Fruit fly (Drosophila melanogaster) whole organism, embryonic: ENCODE measurements around the gene FASN2.

ENCODE experiments used
- Adf1 ChIP-seq: fragments of 200-800 bp; sonication (Bioruptor generic); IDR thresholded peaks from 2 replicates; pipeline ENCODE4 v1.3.6; 2022; ENCODE audit warnings: missing biosample characterization, missing genetic modification characterization
- CG10366 ChIP-seq: fragments of 200-800 bp; sonication (Bioruptor generic); IDR thresholded peaks from 2 replicates; pipeline ENCODE4 v1.3.6; 2022; ENCODE audit warnings: missing biosample characterization, missing genetic modification characterization
- CG12219 ChIP-seq: fragments of 200-800 bp; sonication (Bioruptor generic); optimal IDR thresholded peaks from 3 replicates; lab custom pipeline; 2018; ENCODE audit warnings: missing biosample characterization, mild to moderate bottlenecking, missing genetic modification characterization
- CG14050 ChIP-seq: fragments of 200-800 bp; sonication (Bioruptor generic); IDR thresholded peaks from 3 replicates; pipeline ENCODE4 v1.3.6; 2022; ENCODE audit warnings: missing biosample characterization, missing genetic modification characterization
- CG16815 ChIP-seq: fragments of 200-800 bp; sonication (Bioruptor generic); optimal IDR thresholded peaks from 3 replicates; lab custom pipeline; 2017; ENCODE audit warnings: missing biosample characterization, mild to moderate bottlenecking, missing genetic modification characterization
- CG17361 ChIP-seq: fragments of 200-800 bp; sonication (Bioruptor generic); IDR thresholded peaks from 3 replicates; pipeline ENCODE4 v1.3.6; 2022; ENCODE audit warnings: missing biosample characterization, missing genetic modification characterization
- CG17568 ChIP-seq: fragments of 200-800 bp; sonication (Bioruptor generic); optimal IDR thresholded peaks from 2 replicates; lab custom pipeline; 2018; ENCODE audit warnings: missing biosample characterization, mild to moderate bottlenecking, missing genetic modification characterization, moderate library complexity
- CG2202 ChIP-seq: fragments of 200-800 bp; sonication (Bioruptor generic); optimal IDR thresholded peaks from 2 replicates; lab custom pipeline; 2018; ENCODE audit warnings: missing biosample characterization, mild to moderate bottlenecking, missing genetic modification characterization
- CG2875 ChIP-seq: fragments of 200-800 bp; sonication (Bioruptor generic); optimal IDR thresholded peaks from 2 replicates; lab custom pipeline; 2017; ENCODE audit warnings: missing biosample characterization, mild to moderate bottlenecking, missing genetic modification characterization, missing genetic modification reagents
- CG31365 ChIP-seq: fragments of 200-800 bp; sonication (Bioruptor generic); optimal IDR thresholded peaks from 2 replicates; lab custom pipeline; 2018; ENCODE audit warnings: missing biosample characterization, mild to moderate bottlenecking, missing genetic modification characterization
- CG34376 ChIP-seq: fragments of 200-800 bp; sonication (Bioruptor generic); optimal IDR thresholded peaks from 2 replicates; lab custom pipeline; 2018; ENCODE audit warnings: missing biosample characterization, mild to moderate bottlenecking, missing genetic modification characterization
- CG34422 ChIP-seq: fragments of 200-800 bp; sonication (Bioruptor generic); IDR thresholded peaks from 3 replicates; pipeline ENCODE4 v1.3.6; 2022; ENCODE audit warnings: missing biosample characterization, missing genetic modification characterization
- CG3847 ChIP-seq: fragments of 200-800 bp; sonication (Bioruptor generic); IDR thresholded peaks from 2 replicates; pipeline ENCODE4 v1.3.6; 2022; ENCODE audit warnings: missing biosample characterization, missing genetic modification characterization
- CG42726 ChIP-seq: fragments of 200-800 bp; sonication (Bioruptor generic); IDR thresholded peaks from 2 replicates; pipeline ENCODE4 v1.3.6; 2022; ENCODE audit warnings: missing biosample characterization, missing genetic modification characterization; ENCODE audit not compliant: partially characterized antibody
- CG4360 ChIP-seq: fragments of 200-800 bp; sonication (Bioruptor generic); IDR thresholded peaks from 2 replicates; pipeline ENCODE4 v1.3.6; 2022; ENCODE audit warnings: missing biosample characterization, missing genetic modification characterization
- CG6272 ChIP-seq: fragments of 200-800 bp; sonication (Bioruptor generic); IDR thresholded peaks from 2 replicates; pipeline ENCODE4 v1.3.6; 2022; ENCODE audit warnings: missing biosample characterization, missing genetic modification characterization
- CG8281 ChIP-seq: fragments of 200-800 bp; sonication (Bioruptor generic); optimal IDR thresholded peaks from 2 replicates; lab custom pipeline; 2018; ENCODE audit warnings: missing biosample characterization, mild to moderate bottlenecking, missing genetic modification characterization, moderate library complexity
- CG8359 ChIP-seq: fragments of 200-800 bp; sonication (Bioruptor generic); optimal IDR thresholded peaks from 2 replicates; lab custom pipeline; 2017; ENCODE audit warnings: missing biosample characterization, mild to moderate bottlenecking, missing genetic modification characterization, borderline replicate concordance
- CG9727 ChIP-seq: fragments of 200-800 bp; sonication (Bioruptor generic); optimal IDR thresholded peaks from 3 replicates; lab custom pipeline; 2017; ENCODE audit warnings: missing biosample characterization, mild to moderate bottlenecking, missing genetic modification characterization
- Dbx ChIP-seq: fragments of 200-800 bp; sonication (Bioruptor generic); IDR thresholded peaks from 3 replicates; pipeline ENCODE4 v1.3.6; 2022; ENCODE audit warnings: missing biosample characterization, missing genetic modification characterization
- Eip74EF ChIP-seq, 2 experiments: fragments of 200-800 bp in 1 of 2; fragments of >200 bp in 1 of 2; sonication (Bioruptor generic) in 1 of 2; optimal IDR thresholded peaks; 2 replicates each; lab custom pipeline; 2017 to 2019; ENCODE audit warnings: missing biosample characterization in 2 of 2, missing genetic modification characterization in 2 of 2, mild to moderate bottlenecking in 1 of 2, moderate library complexity in 1 of 2
- Ets65A ChIP-seq: fragments of 200-800 bp; sonication (Bioruptor generic); peaks from one replicate; lab custom pipeline; 2016; ENCODE audit warnings: missing biosample characterization, missing genetic modification characterization
- Hey ChIP-seq: fragments of 200-800 bp; sonication (Bioruptor generic); optimal IDR thresholded peaks from 3 replicates; lab custom pipeline; 2018; ENCODE audit warnings: missing biosample characterization, mild to moderate bottlenecking, missing genetic modification characterization
- MBD-R2 ChIP-seq: fragments of 200-800 bp; sonication (Bioruptor generic); IDR thresholded peaks from 2 replicates; pipeline ENCODE4 v1.3.6; 2022; ENCODE audit warnings: missing biosample characterization, missing genetic modification characterization
- MESR4 ChIP-seq: fragments of 200-800 bp; sonication (Bioruptor generic); optimal IDR thresholded peaks from 2 replicates; lab custom pipeline; 2018; ENCODE audit warnings: missing biosample characterization, mild to moderate bottlenecking, missing genetic modification characterization, moderate library complexity
- Sox102F ChIP-seq: fragments of 200-800 bp; sonication (Bioruptor generic); optimal IDR thresholded peaks from 2 replicates; lab custom pipeline; 2018; ENCODE audit warnings: missing biosample characterization, mild to moderate bottlenecking, missing genetic modification characterization, moderate library complexity
- Spps ChIP-seq: fragments of 200-800 bp; sonication (Bioruptor generic); optimal IDR thresholded peaks from 2 replicates; lab custom pipeline; 2018; ENCODE audit warnings: missing biosample characterization, mild to moderate bottlenecking, missing genetic modification characterization
- Sry-β ChIP-seq: fragments of 200-800 bp; sonication (Bioruptor generic); optimal IDR thresholded peaks from 2 replicates; lab custom pipeline; 2018; ENCODE audit warnings: missing biosample characterization, mild to moderate bottlenecking, missing genetic modification characterization, moderate library complexity
- Xrp1 ChIP-seq: fragments of 200-800 bp; sonication (Bioruptor generic); IDR thresholded peaks from 2 replicates; pipeline ENCODE4 v1.3.6; 2022; ENCODE audit warnings: missing biosample characterization, missing genetic modification characterization
- btn ChIP-seq: fragments of 200-800 bp; sonication (Bioruptor generic); optimal IDR thresholded peaks from 2 replicates; lab custom pipeline; 2016; ENCODE audit warnings: missing biosample characterization, missing genetic modification characterization
- cato ChIP-seq: fragments of 200-800 bp; sonication (Bioruptor generic); optimal IDR thresholded peaks from 2 replicates; lab custom pipeline; 2016; ENCODE audit warnings: missing biosample characterization, missing genetic modification characterization, borderline replicate concordance
- da ChIP-seq: fragments of 200-800 bp; sonication (Bioruptor generic); optimal IDR thresholded peaks from 2 replicates; lab custom pipeline; 2016; ENCODE audit warnings: missing biosample characterization, missing genetic modification characterization
- gem ChIP-seq: fragments of 200-800 bp; sonication (Bioruptor generic); optimal IDR thresholded peaks from 2 replicates; lab custom pipeline; 2019; ENCODE audit warnings: missing biosample characterization, mild to moderate bottlenecking, missing genetic modification characterization, moderate library complexity
- grn ChIP-seq: fragments of 200-800 bp; sonication (Bioruptor generic); optimal IDR thresholded peaks from 3 replicates; lab custom pipeline; 2017; ENCODE audit warnings: missing biosample characterization, missing genetic modification characterization
- hkb ChIP-seq, 2 experiments: fragments of 200-800 bp in 1 of 2; fragments of >200 bp in 1 of 2; sonication (Bioruptor generic) in 1 of 2; IDR thresholded peaks in 1 of 2; optimal IDR thresholded peaks in 1 of 2; 2 replicates each; pipeline versions ENCODE4 v1.3.6 to Lab custom; 2017 to 2022; ENCODE audit warnings: missing biosample characterization in 1 of 2, missing genetic modification characterization in 1 of 2
- ind ChIP-seq: fragments of 200-800 bp; sonication (Bioruptor generic); optimal IDR thresholded peaks from 3 replicates; lab custom pipeline; 2016; ENCODE audit warnings: missing biosample characterization, missing genetic modification characterization
- lov ChIP-seq, 2 experiments: fragments of 200-800 bp in 1 of 2; fragments of >200 bp in 1 of 2; sonication (Bioruptor generic) in 1 of 2; IDR thresholded peaks in 1 of 2; optimal IDR thresholded peaks in 1 of 2; 2 replicates in 1 of 2; 3 replicates in 1 of 2; pipeline versions ENCODE4 v1.3.6 to Lab custom; 2017 to 2022; ENCODE audit warnings: missing biosample characterization in 1 of 2, missing genetic modification characterization in 1 of 2
- nom ChIP-seq: fragments of 200-800 bp; sonication (Bioruptor generic); optimal IDR thresholded peaks from 2 replicates; lab custom pipeline; 2017; ENCODE audit warnings: missing biosample characterization, missing genetic modification characterization, mild to moderate bottlenecking, moderate library complexity, missing genetic modification reagents
- org-1 ChIP-seq: fragments of 200-800 bp; sonication (Bioruptor generic); optimal IDR thresholded peaks from 2 replicates; lab custom pipeline; 2017; ENCODE audit warnings: missing biosample characterization, missing genetic modification characterization
- prd ChIP-seq, 3 experiments: fragments of >200 bp in 2 of 3; fragments of 200-800 bp in 1 of 3; sonication (Bioruptor generic) in 1 of 3; optimal IDR thresholded peaks in 2 of 3; IDR thresholded peaks in 1 of 3; 2 replicates in 2 of 3; 3 replicates in 1 of 3; pipeline versions ENCODE4 v1.3.6 to Lab custom; 2017 to 2022; ENCODE audit warnings: missing biosample characterization in 1 of 3, missing genetic modification characterization in 1 of 3
- sd ChIP-seq: fragments of 200-800 bp; sonication (Bioruptor generic); optimal IDR thresholded peaks from 3 replicates; lab custom pipeline; 2018; ENCODE audit warnings: missing biosample characterization, mild to moderate bottlenecking, missing genetic modification characterization, moderate library complexity
- sens ChIP-seq: fragments of 200-800 bp; sonication (Bioruptor generic); peaks from one replicate; lab custom pipeline; 2016; ENCODE audit warnings: missing biosample characterization, missing genetic modification characterization
- sens-2 ChIP-seq: fragments of 200-800 bp; sonication (Bioruptor generic); IDR thresholded peaks from 2 replicates; pipeline ENCODE4 v1.3.6; 2022; ENCODE audit warnings: missing biosample characterization, missing genetic modification characterization
- ssp ChIP-seq: fragments of 200-800 bp; sonication (Bioruptor generic); IDR thresholded peaks from 2 replicates; pipeline ENCODE4 v1.3.6; 2022; ENCODE audit warnings: missing biosample characterization, missing genetic modification characterization
- tio ChIP-seq: fragments of 200-800 bp; sonication (Bioruptor generic); optimal IDR thresholded peaks from 2 replicates; lab custom pipeline; 2017; ENCODE audit warnings: missing biosample characterization, missing genetic modification characterization, inconsistent platforms
- ttk ChIP-seq: fragments of 200-800 bp; sonication (Bioruptor generic); IDR thresholded peaks from 2 replicates; pipeline ENCODE4 v2.1.2; 2022; ENCODE audit warnings: missing biosample characterization, missing genetic modification characterization
- tup ChIP-seq: fragments of 200-800 bp; sonication (Bioruptor generic); optimal IDR thresholded peaks from 2 replicates; lab custom pipeline; 2016; ENCODE audit warnings: missing biosample characterization, mild to moderate bottlenecking, missing genetic modification characterization, moderate library complexity
- zen ChIP-seq: fragments of 200-800 bp; sonication (Bioruptor generic); optimal IDR thresholded peaks from 3 replicates; lab custom pipeline; 2018; ENCODE audit warnings: missing biosample characterization, mild to moderate bottlenecking, missing genetic modification characterization, moderate library complexity
- zf30C ChIP-seq: fragments of 200-800 bp; sonication (Bioruptor generic); optimal IDR thresholded peaks from 3 replicates; lab custom pipeline; 2018; ENCODE audit warnings: missing biosample characterization, mild to moderate bottlenecking, missing genetic modification characterization

FASN2 gene

dm6 chr2L:3001953-3002352 is 41.8 kb upstream of the FASN2 start:
- no peak for TF ChIP-seq grn (GFP tag; lab: Kevin White, UChicago)
- no peak for TF ChIP-seq CG8281 (tag; lab: Kevin White, UChicago)
- peak; percentile 13 for TF ChIP-seq Sox102F (GFP tag; lab: Kevin White, UChicago)
- peak; percentile 50 for TF ChIP-seq sens (GFP tag; lab: Kevin White, UChicago)
- no peak for TF ChIP-seq CG4360
- TF ChIP-seq CG12219 (GFP tag; lab: Kevin White, UChicago) = no peak
- TF ChIP-seq gem (tag; lab: Kevin White, UChicago) = peak; percentile 22
- TF ChIP-seq CG34376 (GFP tag; lab: Kevin White, UChicago) = no peak
- no peak for TF ChIP-seq org-1 (GFP tag; lab: Kevin White, UChicago)
- no peak for TF ChIP-seq ssp (GFP tag; lab: Robert Waterston, UW)
- no peak for TF ChIP-seq CG42726 (GFP tag; lab: Robert Waterston, UW)
- TF ChIP-seq ttk (GFP tag; lab: Robert Waterston, UW) = no peak
- no peak for TF ChIP-seq MESR4 (GFP tag; lab: Kevin White, UChicago)
- no peak for TF ChIP-seq CG34422 (GFP tag; lab: Robert Waterston, UW)
- no peak for TF ChIP-seq zen
- TF ChIP-seq CG16815 = no peak
- no peak for TF ChIP-seq Eip74EF (GFP tag; optimal IDR thresholded peaks at IDR 0.05; lab: Kevin White, UChicago)
- no peak for TF ChIP-seq Spps (tag; lab: Kevin White, UChicago)
- no peak for TF ChIP-seq CG17361 (GFP tag; lab: Robert Waterston, UW)
- no peak for TF ChIP-seq CG6272 (GFP tag; lab: Robert Waterston, UW)
- TF ChIP-seq hkb (optimal IDR thresholded peaks at IDR 0.05; lab: Kevin White, UChicago) = no peak
- TF ChIP-seq hkb (GFP tag; IDR thresholded peaks at IDR 0.05; lab: Robert Waterston, UW) = no peak
- peak; percentile 9; the same call in 1 of the 2 replicates for TF ChIP-seq Xrp1 (GFP tag; lab: Robert Waterston, UW)
- peak; percentile 49 for TF ChIP-seq Ets65A (GFP tag; lab: Kevin White, UChicago)
- no peak for TF ChIP-seq sd
- TF ChIP-seq CG17568 (GFP tag; lab: Kevin White, UChicago) = no peak
- no peak for TF ChIP-seq Adf1
- TF ChIP-seq Sry-β (GFP tag; lab: Kevin White, UChicago) = no peak
- TF ChIP-seq, all 482 proteins: peak for 5

dm6 chr2L:3003399-3003798 is 40.3 kb upstream of the FASN2 start:
- TF ChIP-seq lov (optimal IDR thresholded peaks at IDR 0.05; lab: Kevin White, UChicago) (no peak), lov (GFP tag; IDR thresholded peaks at IDR 0.05; lab: Robert Waterston, UW) (no peak), CG14050 (0 out of 3 replicates have a peak, but pooled peaks have one; percentile 21), zf30C (GFP tag; lab: Kevin White, UChicago) (no peak), ssp (GFP tag; lab: Robert Waterston, UW) (no peak), tio (GFP tag; lab: Kevin White, UChicago) (no peak), CG10366 (peak; percentile 40; the same call in 1 of the 2 replicates), CG2875 (GFP tag; lab: Kevin White, UChicago) (peak; percentile 70), prd (optimal IDR thresholded peaks at IDR 0.05; lab: Kevin White, UChicago) (no peak), prd (GFP tag; IDR thresholded peaks at IDR 0.05; lab: Robert Waterston, UW) (peak; percentile 47; the same call in 2 of the 3 replicates), sens-2 (GFP tag; lab: Robert Waterston, UW) (no peak), tup (GFP tag; lab: Kevin White, UChicago) (no peak), cato (GFP tag; lab: Kevin White, UChicago) (no peak), CG8359 (GFP tag; lab: Kevin White, UChicago) (no peak), CG3847 (GFP tag; lab: Robert Waterston, UW) (no peak), MESR4 (GFP tag; lab: Kevin White, UChicago) (no peak), MBD-R2 (GFP tag; lab: Robert Waterston, UW) (no peak), CG9727 (GFP tag; lab: Kevin White, UChicago) (no peak), da (GFP tag; lab: Kevin White, UChicago) (no peak), btn (GFP tag; lab: Kevin White, UChicago) (peak; percentile 30), nom (GFP tag; lab: Kevin White, UChicago) (no peak), Dbx (GFP tag; lab: Robert Waterston, UW) (no peak), CG4360 (no peak), CG2202 (tag; lab: Kevin White, UChicago) (peak; percentile 4), ind (GFP tag; lab: Kevin White, UChicago) (peak; percentile 41), CG31365 (no peak), Hey (no peak)
